Fruit fly (Drosophila melanogaster) whole organism, prepupa: ENCODE measurements around the gene CG14642.

Experiments
- CG11294 ChIP-seq: fragments of 200-800 bp; sonication (Bioruptor generic); IDR thresholded peaks from 2 replicates; pipeline ENCODE4 v1.3.6; 2022; ENCODE audit warnings: missing biosample characterization, missing genetic modification characterization
- CG11762 ChIP-seq: fragments of 200-800 bp; sonication (Bioruptor generic); optimal IDR thresholded peaks from 3 replicates; lab custom pipeline; 2016; ENCODE audit warnings: missing biosample characterization, missing genetic modification characterization; ENCODE audit not compliant: insufficient read depth
- CG3032 ChIP-seq: fragments of 200-800 bp; optimal IDR thresholded peaks from 2 replicates; lab custom pipeline; 2019; ENCODE audit warnings: missing biosample characterization, mild to moderate bottlenecking, missing genetic modification characterization, moderate library complexity
- Eip93F ChIP-seq: fragments of 200-800 bp; sonication (Bioruptor generic); optimal IDR thresholded peaks from 2 replicates; lab custom pipeline; 2016; ENCODE audit warnings: missing biosample characterization, mild to moderate bottlenecking, missing genetic modification characterization
- Lpt ChIP-seq: fragments of 200-800 bp; sonication (Bioruptor generic); optimal IDR thresholded peaks from 3 replicates; lab custom pipeline; 2016; ENCODE audit warnings: missing biosample characterization, missing genetic modification characterization
- OdsH ChIP-seq: fragments of 200-800 bp; sonication (Bioruptor generic); optimal IDR thresholded peaks from 3 replicates; lab custom pipeline; 2016; ENCODE audit warnings: missing biosample characterization, missing genetic modification characterization

- TF ChIP-seq Eip93F (GFP tag; lab: Kevin White, UChicago) (no peak), CG11762 (GFP tag; lab: Kevin White, UChicago) (no peak), Lpt (GFP tag; lab: Kevin White, UChicago) (no peak), CG11294 (GFP tag; lab: Robert Waterston, UW) (no peak), OdsH (GFP tag; lab: Kevin White, UChicago) (no peak), CG3032 (no peak)
Observed at dm6 chr3R:4220030-4220429, 22.5 kb downstream of the CG14642 start, which contains the start of gene CG31516.
